Worm (Caenorhabditis elegans): ENCODE measurements around the gene T22B2.5.

DNA sequence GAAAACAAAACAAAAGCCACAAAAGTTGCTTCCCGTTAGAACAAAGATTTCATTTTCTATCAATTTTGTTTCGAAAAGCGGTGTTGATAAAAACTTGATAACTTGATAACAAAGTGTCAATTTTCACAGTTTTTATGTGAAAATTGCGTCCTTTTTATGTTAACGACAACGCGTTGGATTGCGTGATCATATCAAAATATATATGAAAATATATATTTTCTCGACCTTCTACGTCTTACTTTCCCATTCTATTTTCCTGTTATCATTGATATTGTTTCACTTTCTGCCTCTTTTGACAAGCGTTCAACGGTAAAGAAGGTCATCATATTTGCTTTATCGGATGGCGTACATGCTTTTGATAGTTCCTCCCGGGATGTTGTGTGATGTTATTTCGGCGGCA, 41.6 kb upstream of the T22B2.5 start:
- TF ChIP-seq hmg-1.2 (GFP tag; IDR thresholded peaks at IDR 0.05) (no peak), F49E8.2 (tag; optimal IDR thresholded peaks at IDR 0.05; ENCODE audit: insufficient read depth) (no peak)

Data from whole organism, young adult.